Worm (Caenorhabditis elegans): Measurements from ENCODE around the gene R07B1.11.

The R07B1.11 gene

ce11 chrX:9868820-9869219, 12.1 kb downstream of the R07B1.11 start, which contains the start of gene R07B1.7:
Gene R07B1.7 (plus strand): TSS chrX:9869120.
- TF ChIP-seq gmeb-2 (tag; optimal IDR thresholded peaks at IDR 0.05) (no peak), nhr-232 (tag; optimal IDR thresholded peaks at IDR 0.05) (no peak), Y22D7AL.16 (tag; optimal IDR thresholded peaks at IDR 0.05) (no peak), ztf-16 (tag; optimal IDR thresholded peaks at IDR 0.05) (no peak), pag-3 (tag; optimal IDR thresholded peaks at IDR 0.05; ENCODE audit: borderline replicate concordance) (no peak), K09A11.1 (tag; optimal IDR thresholded peaks at IDR 0.05; ENCODE audit: insufficient read depth) (no peak), F13H6.1 (tag; optimal IDR thresholded peaks at IDR 0.05) (no peak), sdc-2 (tag; optimal IDR thresholded peaks at IDR 0.05) (no peak), pros-1 (tag; optimal IDR thresholded peaks at IDR 0.05) (no peak), dve-1 (tag; optimal IDR thresholded peaks at IDR 0.05) (no peak), ceh-19 (GFP tag; optimal IDR thresholded peaks at IDR 0.05) (no peak), ahr-1 (tag; optimal IDR thresholded peaks at IDR 0.05) (no peak), ceh-9 (tag; optimal IDR thresholded peaks at IDR 0.05) (no peak)

- no peak for TF ChIP-seq Y22D7AL.16 (tag; optimal IDR thresholded peaks at IDR 0.05)
- TF ChIP-seq pros-1 (tag; optimal IDR thresholded peaks at IDR 0.05) = no peak
- TF ChIP-seq tbx-7 (tag; optimal IDR thresholded peaks at IDR 0.05) = no peak
- no peak for TF ChIP-seq ceh-22 (tag; optimal IDR thresholded peaks at IDR 0.05)
- no peak for TF ChIP-seq sox-2 (GFP tag; IDR thresholded peaks at IDR 0.05)
- TF ChIP-seq nhr-11 (tag; optimal IDR thresholded peaks at IDR 0.05) = no peak
These were observed 12.8 kb downstream of the R07B1.11 start, which contains the start of gene R07B1.13 for ce11 chrX:9869522-9869921. Gene R07B1.13 (plus strand): TSS chrX:9869822.

ce11 chrX:9872554-9872953, 15.8 kb downstream of the R07B1.11 start, which contains the start of gene R07B1.8:
Gene R07B1.8 (minus strand): TSS chrX:9872654.
- TF ChIP-seq ceh-34 (tag; optimal IDR thresholded peaks at IDR 0.05) (no peak), unc-55 (GFP tag; optimal IDR thresholded peaks at IDR 0.05) (no peak), hlh-13 (GFP tag; optimal IDR thresholded peaks at IDR 0.05) (no peak), F13H6.1 (tag; optimal IDR thresholded peaks at IDR 0.05) (no peak), hlh-6 (tag; optimal IDR thresholded peaks at IDR 0.05) (no peak), ceh-22 (tag; optimal IDR thresholded peaks at IDR 0.05) (no peak), fkh-6 (tag; optimal IDR thresholded peaks at IDR 0.05) (no peak), tbx-2 (tag; optimal IDR thresholded peaks at IDR 0.05) (no peak), lim-6 (tag; optimal IDR thresholded peaks at IDR 0.05) (no peak), ets-4 (tag; optimal IDR thresholded peaks at IDR 0.05) (no peak), mec-3 (tag; optimal IDR thresholded peaks at IDR 0.05; ENCODE audit: borderline replicate concordance) (no peak), lin-11 (tag; optimal IDR thresholded peaks at IDR 0.05) (no peak), madf-2 (tag; optimal IDR thresholded peaks at IDR 0.05) (no peak), odd-2 (tag; optimal IDR thresholded peaks at IDR 0.05) (no peak), ahr-1 (tag; optimal IDR thresholded peaks at IDR 0.05) (no peak), sox-4 (tag; optimal IDR thresholded peaks at IDR 0.05) (no peak), Y22D7AL.16 (tag; optimal IDR thresholded peaks at IDR 0.05) (no peak), tbx-7 (tag; optimal IDR thresholded peaks at IDR 0.05) (no peak), pqm-1 (tag; optimal IDR thresholded peaks at IDR 0.05) (no peak)

- TF ChIP-seq sox-2 (GFP tag; IDR thresholded peaks at IDR 0.05) (no peak), rnt-1 (tag; optimal IDR thresholded peaks at IDR 0.05) (no peak), elt-4 (tag; optimal IDR thresholded peaks at IDR 0.05) (no peak), ceh-31 (tag; optimal IDR thresholded peaks at IDR 0.05) (no peak), ceh-18 (tag; optimal IDR thresholded peaks at IDR 0.05) (no peak), nhr-232 (tag; optimal IDR thresholded peaks at IDR 0.05) (no peak), ceh-45 (GFP tag; IDR thresholded peaks at IDR 0.05) (no peak), eyg-1 (tag; optimal IDR thresholded peaks at IDR 0.05) (no peak), ceh-48 (tag; optimal IDR thresholded peaks at IDR 0.05) (no peak), pax-1 (tag; optimal IDR thresholded peaks at IDR 0.05) (no peak), ceh-6 (GFP tag; optimal IDR thresholded peaks at IDR 0.05) (no peak), ceh-22 (tag; optimal IDR thresholded peaks at IDR 0.05) (no peak), che-1 (tag; optimal IDR thresholded peaks at IDR 0.05) (no peak), unc-55 (GFP tag; optimal IDR thresholded peaks at IDR 0.05) (no peak), pros-1 (tag; optimal IDR thresholded peaks at IDR 0.05) (no peak), npax-4 (tag; optimal IDR thresholded peaks at IDR 0.05) (no peak)
These were observed 20.4 kb downstream of the R07B1.11 start, which contains the start of gene R07B1.9 for ce11 chrX:9877117-9877516. Gene R07B1.9 (plus strand): TSS chrX:9877417.

All from whole organism, late embryonic.